Worm (Caenorhabditis elegans): ENCODE data around the gene F11D5.6.

The F11D5.6 gene

ce11 chrX:3368659-3369058, 42.6 kb upstream of the F11D5.6 start, which contains the start of gene ZK563.2:
TSS of gene ZK563.2 (plus strand) at chrX:3368959.
- no peak for TF ChIP-seq jun-1 (tag; optimal IDR thresholded peaks at IDR 0.05)
- TF ChIP-seq daf-12 (tag; optimal IDR thresholded peaks at IDR 0.05): no peak
- no peak for TF ChIP-seq unc-62 (GFP tag; optimal IDR thresholded peaks at IDR 0.05)
- TF ChIP-seq nhr-76 (tag; optimal IDR thresholded peaks at IDR 0.05): no peak
- no peak for TF ChIP-seq nhr-23 (tag; optimal IDR thresholded peaks at IDR 0.05)
- TF ChIP-seq eor-1 (tag; optimal IDR thresholded peaks at IDR 0.05): no peak
- TF ChIP-seq egl-5 (tag; optimal IDR thresholded peaks at IDR 0.05): no peak
- no peak for TF ChIP-seq lin-15B (tag; optimal IDR thresholded peaks at IDR 0.05)
- no peak for TF ChIP-seq egl-27 (tag; optimal IDR thresholded peaks at IDR 0.05)
- TF ChIP-seq nhr-25 (tag; optimal IDR thresholded peaks at IDR 0.05): no peak
- TF ChIP-seq elt-3 (tag; optimal IDR thresholded peaks at IDR 0.05): no peak

DNA sequence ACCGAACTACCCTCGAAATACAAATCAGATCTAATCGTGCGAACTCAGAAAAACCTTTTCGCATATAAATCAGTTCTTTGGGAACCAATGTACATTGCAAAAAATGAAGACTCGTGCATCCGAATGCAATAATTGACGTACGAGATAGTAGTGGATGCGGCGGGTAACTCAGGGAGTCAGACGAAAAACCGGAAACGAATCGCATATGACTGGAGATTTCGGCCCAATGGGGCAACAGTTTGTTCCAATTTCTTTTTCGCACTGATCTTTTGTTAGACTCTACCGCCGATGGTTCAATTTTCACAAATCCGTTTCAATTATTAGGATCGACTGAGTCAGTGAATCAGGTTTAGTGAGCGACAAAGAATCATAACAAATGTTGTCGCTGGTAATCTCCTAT, 40.7 kb upstream of the F11D5.6 start:
- TF ChIP-seq nhr-43 (tag; optimal IDR thresholded peaks at IDR 0.05; ENCODE audit: poor library complexity, severe bottlenecking): no peak
- TF ChIP-seq R02D3.7 (tag; optimal IDR thresholded peaks at IDR 0.05): no peak
- TF ChIP-seq nhr-12 (tag; optimal IDR thresholded peaks at IDR 0.05): no peak
- TF ChIP-seq ceh-16 (tag; optimal IDR thresholded peaks at IDR 0.05): no peak
- no peak for TF ChIP-seq ZK546.5 (tag; optimal IDR thresholded peaks at IDR 0.05)
- TF ChIP-seq snpc-4 (tag; optimal IDR thresholded peaks at IDR 0.05): no peak
- TF ChIP-seq lin-15B (tag; optimal IDR thresholded peaks at IDR 0.05): no peak

DNA sequence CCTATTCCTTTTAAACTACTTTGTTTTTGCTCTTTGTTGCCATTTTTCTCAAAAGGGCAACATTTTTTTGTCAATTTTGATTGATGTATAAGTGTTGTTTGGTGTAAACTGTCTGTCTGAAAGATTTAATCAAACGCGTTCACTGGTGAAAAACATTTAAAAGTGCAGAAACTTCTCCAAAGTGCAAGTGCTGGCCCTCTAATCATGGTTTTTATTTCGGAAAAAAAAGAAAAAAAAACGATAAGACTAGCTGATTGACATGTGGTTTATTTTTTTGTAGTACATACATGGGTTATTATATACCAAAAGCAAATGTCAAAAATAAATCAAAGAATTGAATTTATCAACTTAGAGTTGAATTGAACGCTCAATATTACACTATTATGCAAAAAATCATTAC, 36.3 kb upstream of the F11D5.6 start, which contains the start of gene dhs-26:
Gene dhs-26, minus strand, starts transcription at position 116 of the 400 bp plus-strand sequence.
- TF ChIP-seq nhr-67 (tag; optimal IDR thresholded peaks at IDR 0.05): no peak
- TF ChIP-seq fos-1 (tag; optimal IDR thresholded peaks at IDR 0.05): no peak
- no peak for TF ChIP-seq nhr-43 (tag; optimal IDR thresholded peaks at IDR 0.05; ENCODE audit: poor library complexity, severe bottlenecking)
- TF ChIP-seq nhr-23 (tag; optimal IDR thresholded peaks at IDR 0.05): no peak
- no peak for TF ChIP-seq ceh-16 (tag; optimal IDR thresholded peaks at IDR 0.05)
- TF ChIP-seq daf-12 (tag; optimal IDR thresholded peaks at IDR 0.05): no peak
- TF ChIP-seq lin-15B (tag; optimal IDR thresholded peaks at IDR 0.05): no peak
- TF ChIP-seq egl-27 (tag; optimal IDR thresholded peaks at IDR 0.05): no peak
- no peak for TF ChIP-seq nhr-12 (tag; optimal IDR thresholded peaks at IDR 0.05)
- no peak for TF ChIP-seq lsy-12 (tag; optimal IDR thresholded peaks at IDR 0.05)

DNA sequence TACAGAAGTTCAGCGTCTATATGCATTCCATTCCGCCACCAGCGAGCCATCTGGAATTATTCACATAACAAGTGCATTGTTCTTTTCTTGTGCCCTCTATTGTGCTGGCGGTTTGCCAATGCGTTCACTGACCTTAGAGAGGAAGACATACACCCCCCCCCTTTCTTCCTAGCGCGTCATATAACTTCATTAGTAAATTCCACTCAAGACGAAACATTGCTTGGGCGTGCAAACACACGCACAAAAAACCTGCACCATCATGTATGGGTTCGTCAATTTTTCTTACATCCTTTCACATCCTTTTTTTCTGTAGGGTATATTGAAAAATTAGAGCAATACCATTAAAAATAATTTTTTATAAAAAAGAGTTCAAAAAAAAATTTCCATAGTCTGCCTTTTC, 25.5 kb upstream of the F11D5.6 start, which contains the start of gene ZK816.1:
Gene ZK816.1, plus strand, starts transcription at position 187 of the 400 bp plus-strand sequence.
- no peak for TF ChIP-seq ztf-11 (tag; optimal IDR thresholded peaks at IDR 0.05)
- TF ChIP-seq pqm-1 (tag; optimal IDR thresholded peaks at IDR 0.05): no peak
- TF ChIP-seq hmg-11 (tag; optimal IDR thresholded peaks at IDR 0.05): no peak
- TF ChIP-seq elt-3 (tag; optimal IDR thresholded peaks at IDR 0.05): no peak
- no peak for TF ChIP-seq mdl-1 (tag; optimal IDR thresholded peaks at IDR 0.05)
- TF ChIP-seq lsy-12 (tag; optimal IDR thresholded peaks at IDR 0.05): no peak
- no peak for TF ChIP-seq ztf-4 (tag; optimal IDR thresholded peaks at IDR 0.05)
- no peak for TF ChIP-seq ZK546.5 (tag; optimal IDR thresholded peaks at IDR 0.05)

- TF ChIP-seq ztf-11 (tag; optimal IDR thresholded peaks at IDR 0.05): no peak
- no peak for TF ChIP-seq mml-1 (tag; optimal IDR thresholded peaks at IDR 0.05)
Observed at ce11 chrX:3350306-3350705, 24.2 kb upstream of the F11D5.6 start, which contains the start of gene nspg-4. TSS of gene nspg-4 (minus strand) at chrX:3350406.

ce11 chrX:3347904-3348441, 21.9 kb upstream of the F11D5.6 start, which contains the start of gene ZK816.3:
TSS of gene ZK816.3 (plus strand) at chrX:3348391.
- TF ChIP-seq nhr-23 (tag; optimal IDR thresholded peaks at IDR 0.05) (peak; percentile 7), unc-62 (GFP tag; optimal IDR thresholded peaks at IDR 0.05) (no peak), nhr-77 (tag; optimal IDR thresholded peaks at IDR 0.05) (no peak), pha-4 (tag; optimal IDR thresholded peaks at IDR 0.05) (peak; percentile 0), nfya-1 (tag; optimal IDR thresholded peaks at IDR 0.05; ENCODE audit: insufficient read depth) (no peak), fkh-10 (GFP tag; optimal IDR thresholded peaks at IDR 0.05) (no peak), tbx-2 (tag; optimal IDR thresholded peaks at IDR 0.05) (no peak), egl-5 (tag; optimal IDR thresholded peaks at IDR 0.05) (no peak), mdl-1 (tag; optimal IDR thresholded peaks at IDR 0.05) (no peak), ceh-28 (tag; optimal IDR thresholded peaks at IDR 0.05) (no peak), snpc-4 (tag; optimal IDR thresholded peaks at IDR 0.05) (no peak), nhr-43 (tag; optimal IDR thresholded peaks at IDR 0.05; ENCODE audit: poor library complexity, severe bottlenecking) (peak; percentile 24), hmg-11 (tag; optimal IDR thresholded peaks at IDR 0.05) (no peak), elt-3 (tag; optimal IDR thresholded peaks at IDR 0.05) (no peak)
